Fruit fly (Drosophila melanogaster): ENCODE results near the gene Wnt4.
A peak's percentile ranks its signal among the peaks of the same experiment; 100 is the strongest.

Wnt4 gene

DNA sequence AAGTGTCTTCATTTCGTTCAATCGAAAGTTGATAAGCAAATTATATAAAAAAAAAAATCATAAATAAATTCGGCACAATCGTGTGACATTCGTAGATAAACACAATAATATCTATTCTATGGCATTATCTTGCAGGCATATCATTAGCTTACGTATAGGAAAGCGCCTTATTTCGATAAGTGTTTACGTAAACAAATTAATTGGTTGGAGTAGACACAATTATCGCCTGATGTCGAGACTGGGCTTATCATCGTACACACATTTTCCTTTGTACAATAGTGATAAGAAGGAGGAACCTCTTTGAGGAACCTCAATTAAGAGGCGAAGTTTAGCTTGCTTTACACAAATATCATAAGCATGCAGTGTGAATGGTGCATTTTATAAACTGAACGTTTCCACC lies 62.1 kb downstream of the Wnt4 start:
- peak; percentile 97 for TF ChIP-seq exex (tag; optimal IDR thresholded peaks at IDR 0.05)
- TF ChIP-seq CG8290 (GFP tag; optimal IDR thresholded peaks at IDR 0.05): no peak
- TF ChIP-seq CG8290 (tag; optimal IDR thresholded peaks at IDR 0.05): peak in 1 of 2 experiments; percentile 2
- TF ChIP-seq sens (GFP tag): peak; percentile 16
- TF ChIP-seq pfk (GFP tag; optimal IDR thresholded peaks at IDR 0.05): no peak
- peak; percentile 11 for TF ChIP-seq CG3281 (GFP tag; optimal IDR thresholded peaks at IDR 0.05)
- no peak for TF ChIP-seq hkb (optimal IDR thresholded peaks at IDR 0.05)
- TF ChIP-seq hkb (GFP tag; IDR thresholded peaks at IDR 0.05): 0 out of 2 replicates have a peak, but pooled peaks have one; percentile 8
- no peak for TF ChIP-seq row (GFP tag; IDR thresholded peaks at IDR 0.05)
- TF ChIP-seq CG2678 (tag; optimal IDR thresholded peaks at IDR 0.05): peak; percentile 10
- TF ChIP-seq GATAe (GFP tag; conservative IDR thresholded peaks at IDR 0.05): peak; percentile 21; the same call in 1 of the 2 replicates
- TF ChIP-seq CG1832 (GFP tag; optimal IDR thresholded peaks at IDR 0.05): no peak
- peak; percentile 62 for TF ChIP-seq grn (GFP tag; optimal IDR thresholded peaks at IDR 0.05)
- peak; percentile 14 for TF ChIP-seq salm (tag; optimal IDR thresholded peaks at IDR 0.05)
- TF ChIP-seq CG2199 (GFP tag; IDR thresholded peaks at IDR 0.05): peak; percentile 44; the same call in 1 of the 3 replicates
- TF ChIP-seq Pdp1 (GFP tag; optimal IDR thresholded peaks at IDR 0.05): peak in 1 of 2 experiments; percentile 65
- TF ChIP-seq sug (tag; optimal IDR thresholded peaks at IDR 0.05): peak; percentile 33
- no peak for TF ChIP-seq CG31224 (GFP tag; IDR thresholded peaks at IDR 0.05)
- TF ChIP-seq pros (GFP tag; optimal IDR thresholded peaks at IDR 0.05): no peak
- no peak for TF ChIP-seq bowl (GFP tag; IDR thresholded peaks at IDR 0.05)
- peak; percentile 75 for TF ChIP-seq CG34376 (GFP tag; optimal IDR thresholded peaks at IDR 0.05)
- TF ChIP-seq mirr (GFP tag; optimal IDR thresholded peaks at IDR 0.05): peak; percentile 98
- TF ChIP-seq Med (GFP tag): peak; percentile 23
- no peak for TF ChIP-seq Xbp1 (GFP tag; optimal IDR thresholded peaks at IDR 0.05)

DNA sequence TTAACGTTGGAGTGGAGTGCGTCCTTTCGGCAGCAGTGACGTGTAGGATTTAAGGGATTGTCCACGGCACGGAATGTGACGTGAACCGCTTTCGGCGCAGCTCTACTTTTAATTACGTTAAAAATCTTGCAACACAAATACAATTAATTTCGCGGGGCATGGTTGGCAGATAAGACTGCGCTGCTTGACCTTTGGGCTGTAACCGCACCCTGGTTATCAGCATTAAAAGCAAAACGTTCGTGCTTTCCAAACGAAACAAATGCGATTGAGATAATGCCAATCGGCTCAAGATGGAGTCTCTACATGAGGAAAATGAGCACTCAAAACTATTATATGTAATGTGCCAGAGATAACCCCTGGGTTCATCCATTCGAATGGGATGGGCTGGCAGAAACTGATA lies 63.4 kb downstream of the Wnt4 start:
- no peak for TF ChIP-seq CG10543 (GFP tag; optimal IDR thresholded peaks at IDR 0.05)
- no peak for TF ChIP-seq Ravus (GFP tag; IDR thresholded peaks at IDR 0.05)
- TF ChIP-seq ash1 (GFP tag; optimal IDR thresholded peaks at IDR 0.05): no peak
- peak; percentile 30 for TF ChIP-seq exex (tag; optimal IDR thresholded peaks at IDR 0.05)
- TF ChIP-seq Hr78 (GFP tag; optimal IDR thresholded peaks at IDR 0.05): peak in 1 of 2 experiments; percentile 25
- no peak for TF ChIP-seq usp (GFP tag; optimal IDR thresholded peaks at IDR 0.05)
- TF ChIP-seq CG10431 (GFP tag; optimal IDR thresholded peaks at IDR 0.05): no peak
- TF ChIP-seq mirr (GFP tag; optimal IDR thresholded peaks at IDR 0.05): peak; percentile 43
- TF ChIP-seq Pdp1 (GFP tag; optimal IDR thresholded peaks at IDR 0.05): peak in 1 of 2 experiments; percentile 10
- TF ChIP-seq CG34376 (GFP tag; optimal IDR thresholded peaks at IDR 0.05): peak; percentile 82
- no peak for TF ChIP-seq CG4404 (GFP tag; IDR thresholded peaks at IDR 0.05)
- no peak for TF ChIP-seq CG8765 (GFP tag; IDR thresholded peaks at IDR 0.05)
- TF ChIP-seq Deaf1 (tag; optimal IDR thresholded peaks at IDR 0.05): peak; percentile 32
- TF ChIP-seq grn (GFP tag; optimal IDR thresholded peaks at IDR 0.05): peak; percentile 5
- TF ChIP-seq CG17361 (GFP tag; IDR thresholded peaks at IDR 0.05): no peak
- TF ChIP-seq sug (tag; optimal IDR thresholded peaks at IDR 0.05): peak; percentile 25

DNA sequence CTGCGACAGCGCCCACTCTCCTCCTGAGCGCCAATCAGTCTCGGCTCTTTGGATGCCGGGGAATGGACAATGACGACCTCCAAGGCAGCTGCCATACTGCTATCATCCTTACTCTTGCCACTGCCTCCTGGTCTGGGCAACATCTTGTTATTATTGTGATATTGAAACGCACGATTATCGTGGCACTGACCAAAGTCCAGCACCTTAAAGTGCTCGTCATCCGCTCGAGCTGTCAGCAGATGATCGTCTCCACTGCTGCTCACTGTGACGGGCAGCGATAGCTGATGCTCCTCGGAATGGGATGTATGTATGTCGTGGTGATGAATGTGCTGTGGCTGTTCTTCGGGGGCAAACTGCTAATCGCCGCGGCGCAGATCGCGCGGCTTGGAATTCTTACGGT lies 69.3 kb downstream of the Wnt4 start:
- TF ChIP-seq Six4 (GFP tag; optimal IDR thresholded peaks at IDR 0.05) (no peak), bsh (GFP tag; optimal IDR thresholded peaks at IDR 0.05) (peak in 1 of 2 experiments; percentile 41), CG11247 (GFP tag; IDR thresholded peaks at IDR 0.05) (no peak), nom (GFP tag; optimal IDR thresholded peaks at IDR 0.05) (peak; percentile 88), Drgx (GFP tag; IDR thresholded peaks at IDR 0.05) (peak; percentile 33; the same call in 1 of the 2 replicates)

Measured in whole organism, embryonic.